Worm (Caenorhabditis elegans) whole organism, L4 larva: Measurements from ENCODE around the gene C09E7.4.
A peak's percentile ranks its signal among the peaks of the same experiment; 100 is the strongest.

Experiments
- F10B5.3 ChIP-seq: sonication (generic microtip); optimal IDR thresholded peaks from 2 replicates; lab custom pipeline; 2016; ENCODE audit warnings: mild to moderate bottlenecking, missing genetic modification characterization, missing compliant biosample characterization
- F37D6.2 ChIP-seq: sonication (generic microtip); optimal IDR thresholded peaks from 2 replicates; lab custom pipeline; 2016; ENCODE audit warnings: mild to moderate bottlenecking, missing genetic modification characterization, missing compliant biosample characterization
- Y48G9A.11 ChIP-seq: fragments of 200-800 bp; sonication (Bioruptor generic); IDR thresholded peaks from 2 replicates; pipeline ENCODE4 v1.3.6; 2022; ENCODE audit warnings: missing genetic modification reagents, missing genetic modification characterization, missing compliant biosample characterization
- Y5F2A.4 ChIP-seq: fragments of 200-800 bp; sonication (Bioruptor generic); optimal IDR thresholded peaks from 2 replicates; lab custom pipeline; 2018; ENCODE audit warnings: mild to moderate bottlenecking, missing genetic modification characterization, missing compliant biosample characterization
- aha-1 ChIP-seq: fragments of 150-350 bp; peaks from one replicate; lab custom pipeline; 2014; ENCODE audit warnings: missing biosample characterization, missing genetic modification characterization
- ceh-28 ChIP-seq: fragments of 150-350 bp; optimal IDR thresholded peaks from 2 replicates; lab custom pipeline; 2014; ENCODE audit warnings: missing biosample characterization, missing genetic modification reagents, missing genetic modification characterization
- ceh-62 ChIP-seq: sonication (generic microtip); optimal IDR thresholded peaks from 2 replicates; lab custom pipeline; 2017; ENCODE audit warnings: missing biosample characterization, missing genetic modification characterization
- cey-2 ChIP-seq: sonication (generic microtip); optimal IDR thresholded peaks from 3 replicates; lab custom pipeline; 2017; ENCODE audit warnings: missing genetic modification characterization, mild to moderate bottlenecking, missing compliant biosample characterization, antibody characterized with exemption, borderline replicate concordance; ENCODE audit not compliant: insufficient read depth
- daf-12 ChIP-seq: fragments of 150-350 bp; optimal IDR thresholded peaks from 2 replicates; lab custom pipeline; 2014; ENCODE audit warnings: missing biosample characterization, missing genetic modification reagents, missing genetic modification characterization
- daf-16 ChIP-seq, 3 experiments: sonication (generic microtip); optimal IDR thresholded peaks; 2 replicates each; lab custom pipeline; 2016 to 2017; ENCODE audit warnings: missing genetic modification characterization in 3 of 3, missing genetic modification reagents in 3 of 3, mild to moderate bottlenecking in 2 of 3, missing compliant biosample characterization in 2 of 3, missing biosample characterization in 1 of 3, moderate library complexity in 1 of 3
- daf-8 ChIP-seq: fragments of 200-800 bp; sonication (Bioruptor generic); IDR thresholded peaks from 2 replicates; pipeline ENCODE4 v1.3.6; 2022; ENCODE audit warnings: missing genetic modification characterization, missing compliant biosample characterization
- dpl-1 ChIP-seq: fragments of 150-350 bp; optimal IDR thresholded peaks from 2 replicates; lab custom pipeline; 2014; ENCODE audit warnings: missing biosample characterization, missing genetic modification reagents, missing genetic modification characterization
- lin-38 ChIP-seq: fragments of 200-800 bp; sonication (Bioruptor generic); IDR thresholded peaks from 2 replicates; pipeline ENCODE4 v1.3.6; 2022; ENCODE audit warnings: missing genetic modification reagents, missing genetic modification characterization, missing compliant biosample characterization
- madf-5 ChIP-seq, 2 experiments: fragments of 200-800 bp; sonication (Bioruptor generic); IDR thresholded peaks; 2 replicates each; pipeline ENCODE4 v1.3.6; 2022; ENCODE audit warnings: missing compliant biosample characterization in 2 of 2, missing genetic modification characterization in 2 of 2
- mxl-2 ChIP-seq: fragments of 200-800 bp; sonication (Bioruptor generic); conservative IDR thresholded peaks from 2 replicates; pipeline ENCODE4 v1.3.6; 2022; ENCODE audit warnings: missing genetic modification reagents, missing genetic modification characterization, missing compliant biosample characterization
- nhr-102 ChIP-seq: sonication (generic microtip); optimal IDR thresholded peaks from 2 replicates; lab custom pipeline; 2016; ENCODE audit warnings: mild to moderate bottlenecking, missing genetic modification characterization, moderate library complexity, missing compliant biosample characterization
- nhr-111 ChIP-seq: fragments of 200-800 bp; sonication (Bioruptor generic); optimal IDR thresholded peaks from 2 replicates; lab custom pipeline; 2018; ENCODE audit warnings: mild to moderate bottlenecking, missing genetic modification characterization, missing compliant biosample characterization
- nhr-237 ChIP-seq: sonication (generic microtip); optimal IDR thresholded peaks from 2 replicates; lab custom pipeline; 2017; ENCODE audit warnings: missing biosample characterization, missing genetic modification characterization
- nhr-41 ChIP-seq: fragments of 200-800 bp; sonication (Bioruptor generic); IDR thresholded peaks from 2 replicates; pipeline ENCODE4 v1.3.6; 2022; ENCODE audit warnings: missing genetic modification reagents, missing genetic modification characterization, missing compliant biosample characterization
- pha-4 ChIP-seq, 2 experiments: fragments of 150-350 bp in 1 of 2; fragments of 200-800 bp in 1 of 2; sonication (Bioruptor generic) in 1 of 2; IDR thresholded peaks in 1 of 2; optimal IDR thresholded peaks in 1 of 2; 2 replicates each; pipeline versions ENCODE4 v1.3.6 to Lab custom; 2014 to 2022; ENCODE audit warnings: missing genetic modification characterization in 2 of 2, missing genetic modification reagents in 2 of 2, missing biosample characterization in 1 of 2, missing compliant biosample characterization in 1 of 2
- rbr-2 ChIP-seq: sonication (generic microtip); optimal IDR thresholded peaks from 2 replicates; lab custom pipeline; 2016; ENCODE audit warnings: missing genotype, missing genetic modification characterization, missing compliant biosample characterization
- saeg-2 ChIP-seq: fragments of 200-800 bp; sonication (Bioruptor generic); IDR thresholded peaks from 2 replicates; pipeline ENCODE4 v1.3.6; 2022; ENCODE audit warnings: missing genetic modification reagents, missing genetic modification characterization, missing compliant biosample characterization
- snpc-4 ChIP-seq: fragments of 150-350 bp; optimal IDR thresholded peaks from 2 replicates; lab custom pipeline; 2014; ENCODE audit warnings: missing biosample characterization, missing genetic modification characterization
- unc-62 ChIP-seq, 3 experiments: fragments of 150-350 bp in 1 of 3; sonication (generic microtip); optimal IDR thresholded peaks in 2 of 3; peaks in 1 of 3; 1 replicate in 1 of 3; 2 replicates in 2 of 3; lab custom pipeline; 2014 to 2017; ENCODE audit warnings: missing biosample characterization in 3 of 3, missing genetic modification characterization in 3 of 3, missing genetic modification reagents in 3 of 3, missing genotype in 1 of 3
- zip-11 ChIP-seq: fragments of 200-800 bp; sonication (Bioruptor generic); IDR thresholded peaks from 2 replicates; pipeline ENCODE4 v1.3.6; 2022; ENCODE audit warnings: missing genetic modification characterization, missing compliant biosample characterization
- ztf-11 ChIP-seq: fragments of 150-350 bp; optimal IDR thresholded peaks from 2 replicates; lab custom pipeline; 2014; ENCODE audit warnings: missing biosample characterization, missing genetic modification characterization

The C09E7.4 gene

ce11 chrIII:6492807-6493206 is 44.0 kb downstream of the C09E7.4 start, which contains the start of gene srb-11:
TSS of gene srb-11 (minus strand) at chrIII:6492907.
- TF ChIP-seq nhr-111 (GFP tag; lab: Kevin White, UChicago), result no peak
- no peak for TF ChIP-seq nhr-102 (tag; lab: Kevin White, UChicago)
- TF ChIP-seq Y5F2A.4 (GFP tag; lab: Kevin White, UChicago), result no peak
- no peak for TF ChIP-seq lin-38
- no peak for TF ChIP-seq nhr-41 (GFP tag; lab: Robert Waterston, UW)
- no peak for TF ChIP-seq daf-12 (tag; lab: Kevin White, UChicago)
- TF ChIP-seq zip-11 (GFP tag; lab: Robert Waterston, UW), result no peak
- no peak for TF ChIP-seq F37D6.2 (tag; lab: Kevin White, UChicago)
- no peak for TF ChIP-seq ztf-11 (tag; lab: Kevin White, UChicago)
- no peak for TF ChIP-seq F10B5.3 (tag; lab: Kevin White, UChicago)

DNA sequence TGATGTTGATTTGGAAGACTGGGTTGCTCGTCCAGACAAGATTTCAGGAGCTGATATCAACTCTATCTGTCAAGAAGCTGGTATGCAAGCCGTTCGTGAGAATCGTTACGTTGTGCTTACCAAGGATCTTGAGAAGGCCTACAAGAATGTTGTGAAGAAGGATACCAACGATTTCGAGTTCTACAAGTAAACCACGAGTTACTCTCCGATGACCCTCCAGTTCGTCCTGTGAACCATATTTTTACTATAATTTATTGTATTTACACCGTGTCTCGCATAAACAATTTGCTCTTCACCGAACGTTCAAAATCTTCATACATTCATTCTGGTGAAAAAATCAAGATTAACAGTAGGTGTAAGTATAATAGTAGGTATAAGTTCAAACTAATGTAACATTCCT is 45.8 kb downstream of the C09E7.4 start:
- TF ChIP-seq daf-8 (GFP tag; lab: Robert Waterston, UW), result no peak
- TF ChIP-seq saeg-2, result no peak
- no peak for TF ChIP-seq madf-5 (GFP tag; IDR thresholded peaks at IDR 0.05; lab: Robert Waterston, UW)
- TF ChIP-seq ceh-28 (tag; lab: Kevin White, UChicago), result no peak
- peak in 1 of 2 experiments; percentile 90 for TF ChIP-seq unc-62 (GFP tag; optimal IDR thresholded peaks at IDR 0.05 in 1 of 2; lab: Kevin White, UChicago)
- TF ChIP-seq unc-62 (tag; optimal IDR thresholded peaks at IDR 0.05; lab: Kevin White, UChicago), result no peak
- no peak for TF ChIP-seq aha-1 (tag; lab: Kevin White, UChicago)
- TF ChIP-seq snpc-4, result no peak

DNA sequence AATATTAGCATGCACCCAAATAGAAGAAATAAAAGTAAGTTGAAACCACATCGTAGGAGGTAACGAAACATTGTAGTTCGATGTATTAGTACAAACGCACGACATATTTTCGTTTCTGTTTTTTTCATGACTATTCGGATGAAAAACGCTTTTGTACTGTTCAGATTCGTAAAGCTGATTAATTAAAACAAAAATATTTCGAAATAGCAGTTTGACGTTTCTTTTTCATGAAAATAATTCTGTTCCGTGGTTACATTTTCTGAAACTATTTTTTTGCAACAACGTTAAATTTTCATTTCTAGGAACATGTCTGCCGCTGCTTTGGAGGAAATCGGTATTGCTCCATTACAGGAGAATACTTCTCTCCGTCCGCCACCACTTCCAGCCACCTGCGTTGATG is 47.3 kb downstream of the C09E7.4 start, which contains the start of gene rpt-3:
Gene rpt-3, plus strand, starts transcription at position 301 of the 400 bp plus-strand sequence.
- TF ChIP-seq pha-4 (GFP tag; IDR thresholded peaks at IDR 0.05; lab: Robert Waterston, UW), result peak; percentile 29; the same call in 1 of the 2 replicates
- TF ChIP-seq pha-4 (tag; optimal IDR thresholded peaks at IDR 0.05; lab: Kevin White, UChicago), result no peak
- 0 out of 2 replicates have a peak, but pooled peaks have one; percentile 11 for TF ChIP-seq Y48G9A.11 (GFP tag; lab: Robert Waterston, UW)
- TF ChIP-seq nhr-237 (tag; lab: Kevin White, UChicago), result no peak
- TF ChIP-seq ceh-62 (tag; lab: Kevin White, UChicago), result no peak

DNA sequence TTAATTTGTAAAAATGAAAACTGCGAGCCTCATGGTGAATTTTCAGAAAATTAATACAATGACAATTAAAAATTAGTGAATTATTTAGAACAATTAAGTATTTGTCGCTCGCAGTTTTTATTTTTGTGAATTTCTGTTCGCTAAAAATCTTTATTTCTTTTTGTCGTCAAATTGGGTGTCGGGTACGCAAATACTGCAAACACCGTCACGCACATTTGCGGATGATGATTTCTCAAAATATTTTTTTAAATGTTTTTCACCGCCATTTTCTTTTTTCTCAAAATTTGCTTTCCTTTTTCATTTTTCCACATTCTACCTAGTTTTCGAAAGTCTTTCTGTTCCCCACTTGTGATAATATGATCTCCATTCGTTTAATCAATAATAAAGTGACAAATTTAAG is 47.9 kb downstream of the C09E7.4 start:
- TF ChIP-seq rbr-2 (tag; lab: Kevin White, UChicago) (peak; percentile 24), daf-16 (GFP tag; optimal IDR thresholded peaks at IDR 0.05; lab: Kevin White, UChicago) (no peak), daf-16 (tag; optimal IDR thresholded peaks at IDR 0.05; lab: Kevin White, UChicago) (no peak), mxl-2 (no peak), dpl-1 (GFP tag; lab: Kevin White, UChicago) (peak; percentile 63), cey-2 (tag; lab: Kevin White, UChicago) (no peak)
